Fruit fly (Drosophila melanogaster) whole organism, adult: ENCODE measurements around the gene cv-c.

Experiments used
- CG1620 ChIP-seq: fragments of 200-800 bp; sonication (Bioruptor generic); optimal IDR thresholded peaks from 2 replicates; lab custom pipeline; 2016; ENCODE audit warnings: missing biosample characterization, missing genetic modification characterization
- cnc ChIP-seq, 2 experiments: fragments of >200 bp; optimal IDR thresholded peaks; 2 replicates each; lab custom pipeline; 2017
- kay ChIP-seq: fragments of 200-800 bp; sonication (Bioruptor generic); peaks from one replicate; lab custom pipeline; 2016; ENCODE audit warnings: missing biosample characterization, missing genetic modification characterization, borderline replicate concordance

DNA sequence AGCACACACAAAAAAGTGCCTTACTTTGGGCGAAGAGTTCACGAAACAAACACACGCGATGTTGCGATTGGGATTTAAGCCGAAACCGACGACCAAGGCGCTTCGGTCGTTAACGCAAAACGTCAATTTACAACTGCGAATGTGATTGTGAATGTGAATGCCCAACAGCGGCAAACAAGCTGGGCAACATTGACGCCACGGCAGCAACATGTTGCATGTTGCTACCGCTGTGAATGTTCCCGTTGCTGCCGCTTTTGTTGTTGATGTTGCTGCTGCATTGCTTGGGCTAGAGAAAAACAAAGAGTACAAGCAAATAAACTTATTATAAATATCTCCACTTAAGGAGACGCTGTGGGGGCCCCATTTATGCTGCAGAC is 108.7 kb downstream of the cv-c start, which contains the start of gene NK7.1:
- TF ChIP-seq kay (no peak), CG1620 (GFP tag; lab: Kevin White, UChicago) (no peak), cnc (optimal IDR thresholded peaks at IDR 0.05; lab: Kevin White, UChicago) (no peak)
